Worm (Caenorhabditis elegans) whole organism, L2 larva: Measurements from ENCODE around the gene Y75B8A.25.

ENCODE experiments used
- ceh-82 ChIP-seq: fragments of 150-350 bp; optimal IDR thresholded peaks from 2 replicates; lab custom pipeline; 2014; ENCODE audit warnings: missing biosample characterization, missing genetic modification characterization
- nhr-237 ChIP-seq: fragments of 150-350 bp; optimal IDR thresholded peaks from 2 replicates; lab custom pipeline; 2014; ENCODE audit warnings: missing biosample characterization, missing genetic modification characterization
- sma-9 ChIP-seq, 2 experiments: fragments of 150-350 bp in 1 of 2; sonication (generic microtip) in 1 of 2; optimal IDR thresholded peaks; 2 replicates each; lab custom pipeline; 2014 to 2016; ENCODE audit warnings: missing genetic modification characterization in 2 of 2, mild to moderate bottlenecking in 1 of 2, missing biosample characterization in 1 of 2, missing compliant biosample characterization in 1 of 2, missing genetic modification reagents in 1 of 2, moderate library complexity in 1 of 2

ce11 chrIII:12227935-12228334, 45.9 kb upstream of the Y75B8A.25 start:
- TF ChIP-seq sma-9 (GFP tag; optimal IDR thresholded peaks at IDR 0.05; lab: Kevin White, UChicago), result no peak
- TF ChIP-seq sma-9 (tag; optimal IDR thresholded peaks at IDR 0.05; lab: Kevin White, UChicago), result no peak
- TF ChIP-seq ceh-82 (tag; lab: Kevin White, UChicago), result no peak
- TF ChIP-seq nhr-237, result no peak
